Worm (Caenorhabditis elegans) whole organism, L3 larva: ENCODE measurements around the gene wbp-11.

Experiments
- R02D3.7 ChIP-seq: fragments of 150-350 bp; optimal IDR thresholded peaks from 2 replicates; lab custom pipeline; 2014; ENCODE audit warnings: missing biosample characterization, missing genetic modification characterization
- ZK546.5 ChIP-seq: sonication (generic microtip); optimal IDR thresholded peaks from 2 replicates; lab custom pipeline; 2017; ENCODE audit warnings: missing biosample characterization, missing genetic modification characterization
- aly-2 ChIP-seq: fragments of 150-350 bp; optimal IDR thresholded peaks from 2 replicates; lab custom pipeline; 2014; ENCODE audit warnings: missing biosample characterization, missing genetic modification characterization
- ceh-28 ChIP-seq: fragments of 150-350 bp; optimal IDR thresholded peaks from 2 replicates; lab custom pipeline; 2014; ENCODE audit warnings: missing biosample characterization, missing genetic modification reagents, missing genetic modification characterization
- ceh-82 ChIP-seq: fragments of 150-350 bp; optimal IDR thresholded peaks from 2 replicates; lab custom pipeline; 2014; ENCODE audit warnings: missing biosample characterization, missing genetic modification characterization
- egl-5 ChIP-seq: fragments of 150-350 bp; optimal IDR thresholded peaks from 2 replicates; lab custom pipeline; 2017; ENCODE audit warnings: missing biosample characterization, missing genetic modification reagents, missing genetic modification characterization, inconsistent platforms
- elt-2 ChIP-seq: sonication (generic microtip); optimal IDR thresholded peaks from 2 replicates; lab custom pipeline; 2016; ENCODE audit warnings: missing genetic modification reagents, mild to moderate bottlenecking, missing genetic modification characterization, missing compliant biosample characterization
- elt-3 ChIP-seq, 3 experiments: fragments of 150-350 bp in 1 of 3; sonication (generic microtip) in 2 of 3; optimal IDR thresholded peaks; 2 replicates in 2 of 3; 4 replicates in 1 of 3; lab custom pipeline; 2014 to 2017; ENCODE audit warnings: missing biosample characterization in 3 of 3, missing genetic modification characterization in 3 of 3
- eor-1 ChIP-seq, 2 experiments: fragments of 150-350 bp; optimal IDR thresholded peaks; 2 replicates each; lab custom pipeline; 2014 to 2018; ENCODE audit warnings: missing biosample characterization in 2 of 2, missing genetic modification characterization in 2 of 2
- fkh-10 ChIP-seq: sonication (generic microtip); optimal IDR thresholded peaks from 2 replicates; lab custom pipeline; 2017; ENCODE audit warnings: missing biosample characterization, missing genetic modification reagents, missing genetic modification characterization
- fkh-2 ChIP-seq: fragments of 150-350 bp; optimal IDR thresholded peaks from 2 replicates; lab custom pipeline; 2014; ENCODE audit warnings: missing biosample characterization, missing genetic modification reagents, missing genetic modification characterization
- fos-1 ChIP-seq: fragments of 150-350 bp; optimal IDR thresholded peaks from 2 replicates; lab custom pipeline; 2014; ENCODE audit warnings: missing biosample characterization, missing genetic modification characterization
- hmg-11 ChIP-seq: sonication (generic microtip); optimal IDR thresholded peaks from 2 replicates; lab custom pipeline; 2016; ENCODE audit warnings: missing genetic modification characterization, missing compliant biosample characterization
- jun-1 ChIP-seq: fragments of 150-350 bp; optimal IDR thresholded peaks from 2 replicates; lab custom pipeline; 2014; ENCODE audit warnings: missing biosample characterization, missing genetic modification reagents, missing genetic modification characterization
- lin-39 ChIP-seq: fragments of 150-350 bp; optimal IDR thresholded peaks from 2 replicates; lab custom pipeline; 2018; ENCODE audit warnings: missing biosample characterization, missing genetic modification reagents, missing genetic modification characterization
- lsy-12 ChIP-seq: sonication (generic microtip); optimal IDR thresholded peaks from 2 replicates; lab custom pipeline; 2016; ENCODE audit warnings: mild to moderate bottlenecking, missing genetic modification characterization, missing compliant biosample characterization
- mdl-1 ChIP-seq: fragments of 150-350 bp; optimal IDR thresholded peaks from 2 replicates; lab custom pipeline; 2014; ENCODE audit warnings: missing biosample characterization, missing genetic modification characterization
- nhr-11 ChIP-seq: fragments of 150-350 bp; optimal IDR thresholded peaks from 2 replicates; lab custom pipeline; 2014; ENCODE audit warnings: missing biosample characterization, missing genetic modification characterization
- nhr-12 ChIP-seq: fragments of 150-350 bp; optimal IDR thresholded peaks from 2 replicates; lab custom pipeline; 2014; ENCODE audit warnings: missing biosample characterization, missing genetic modification characterization
- nhr-237 ChIP-seq: fragments of 150-350 bp; optimal IDR thresholded peaks from 2 replicates; lab custom pipeline; 2014; ENCODE audit warnings: missing biosample characterization, missing genetic modification characterization
- nhr-43 ChIP-seq: sonication (generic microtip); optimal IDR thresholded peaks from 2 replicates; lab custom pipeline; 2016; ENCODE audit warnings: mild to moderate bottlenecking, missing genetic modification characterization, missing compliant biosample characterization; ENCODE audit not compliant: poor library complexity, severe bottlenecking
- nhr-67 ChIP-seq: fragments of 150-350 bp; optimal IDR thresholded peaks from 2 replicates; lab custom pipeline; 2014; ENCODE audit warnings: missing biosample characterization, missing genetic modification characterization
- nhr-76 ChIP-seq: fragments of 150-350 bp; sonication (generic microtip); optimal IDR thresholded peaks from 5 replicates; lab custom pipeline; 2014; ENCODE audit warnings: missing biosample characterization, missing genetic modification characterization
- pha-4 ChIP-seq: fragments of 150-350 bp; optimal IDR thresholded peaks from 2 replicates; lab custom pipeline; 2014; ENCODE audit warnings: missing biosample characterization, missing genetic modification reagents, missing genetic modification characterization
- pqm-1 ChIP-seq: fragments of 150-350 bp; optimal IDR thresholded peaks from 2 replicates; lab custom pipeline; 2017; ENCODE audit warnings: missing biosample characterization, missing genetic modification characterization, inconsistent platforms
- skn-1 ChIP-seq: fragments of 150-350 bp; optimal IDR thresholded peaks from 2 replicates; lab custom pipeline; 2014; ENCODE audit warnings: missing biosample characterization, missing genetic modification characterization
- snpc-4 ChIP-seq: fragments of 150-350 bp; optimal IDR thresholded peaks from 2 replicates; lab custom pipeline; 2014; ENCODE audit warnings: missing biosample characterization, missing genetic modification characterization
- tbx-2 ChIP-seq: sonication (generic microtip); optimal IDR thresholded peaks from 2 replicates; lab custom pipeline; 2016; ENCODE audit warnings: mild to moderate bottlenecking, missing genetic modification characterization, missing compliant biosample characterization
- unc-62 ChIP-seq: fragments of 150-350 bp; sonication (generic microtip); optimal IDR thresholded peaks from 4 replicates; lab custom pipeline; 2014; ENCODE audit warnings: missing biosample characterization, missing genetic modification reagents, missing genetic modification characterization
- zag-1 ChIP-seq: fragments of 150-350 bp; optimal IDR thresholded peaks from 2 replicates; lab custom pipeline; 2014; ENCODE audit warnings: missing biosample characterization, missing genetic modification characterization
- ztf-11 ChIP-seq: fragments of 150-350 bp; optimal IDR thresholded peaks from 2 replicates; lab custom pipeline; 2014; ENCODE audit warnings: missing biosample characterization, missing genetic modification characterization
- ztf-4 ChIP-seq: fragments of 150-350 bp; optimal IDR thresholded peaks from 2 replicates; lab custom pipeline; 2014; ENCODE audit warnings: missing biosample characterization, missing genetic modification characterization

wbp-11 gene

DNA sequence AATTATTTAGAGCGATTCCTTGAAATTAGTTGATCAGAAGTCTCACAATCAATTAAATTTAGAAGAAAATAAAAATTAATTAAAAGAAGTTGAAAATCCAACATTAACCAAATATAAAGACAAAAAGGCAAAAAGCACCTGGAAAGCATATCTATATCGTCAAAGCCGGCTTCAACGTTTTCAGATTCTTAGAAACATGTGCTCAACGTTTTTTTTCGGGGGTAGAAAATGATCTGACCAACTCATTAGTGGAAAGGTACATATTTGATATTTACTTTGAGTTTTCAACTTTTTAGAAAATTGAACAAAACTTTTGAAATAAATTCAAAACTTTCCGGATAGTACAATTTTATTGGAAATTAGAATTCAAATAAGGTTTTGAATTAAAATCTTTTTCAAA is 39.9 kb upstream of the wbp-11 start:
- TF ChIP-seq nhr-237 (tag; lab: Kevin White, UChicago) (no peak), nhr-11 (tag; lab: Kevin White, UChicago) (peak; percentile 39)
- TF ChIP-seq, all 47 proteins: peak for 1

DNA sequence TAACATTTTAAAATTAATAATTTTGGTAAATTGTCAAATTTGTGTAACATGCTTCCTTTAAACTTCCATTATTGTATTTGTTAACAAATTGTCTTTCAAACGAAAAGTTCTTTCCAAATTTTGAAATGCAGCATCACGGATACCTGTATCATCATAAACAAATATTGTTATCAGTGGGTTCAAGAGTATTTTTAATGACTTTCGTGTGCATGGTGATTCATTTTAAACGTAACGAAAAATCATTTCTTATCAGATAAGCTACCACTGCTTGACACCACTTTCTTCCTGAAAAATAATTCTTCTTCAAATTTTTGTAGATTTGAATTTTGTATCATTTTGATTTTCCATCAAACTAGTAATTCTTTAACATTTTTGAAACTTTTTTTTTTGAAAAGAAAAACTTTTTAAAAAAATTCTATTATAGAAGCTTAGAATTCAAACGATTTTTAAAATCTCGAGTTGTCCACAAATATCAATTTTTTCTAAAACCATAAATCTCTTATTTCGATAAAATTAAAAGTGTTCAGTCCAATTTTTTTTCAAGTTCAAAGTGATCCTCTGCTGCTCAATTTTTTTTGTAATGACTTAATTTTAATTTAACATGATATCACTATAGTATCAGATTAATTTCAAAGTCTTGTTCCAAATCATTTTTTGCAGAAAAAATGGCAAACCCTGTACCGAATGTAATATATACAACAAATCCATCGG is 38.3 kb upstream of the wbp-11 start, which contains the start of gene F27E5.9:
TSS of gene F27E5.9 (plus strand) at position 661 of the 711 bp plus-strand sequence.
- TF ChIP-seq fkh-2 (tag; lab: Kevin White, UChicago) (no peak), pqm-1 (tag; lab: Kevin White, UChicago) (peak; percentile 93), nhr-12 (tag; lab: Kevin White, UChicago) (no peak), skn-1 (tag; lab: Kevin White, UChicago) (peak; percentile 14), aly-2 (tag; lab: Kevin White, UChicago) (no peak), elt-2 (tag; lab: Kevin White, UChicago) (peak; percentile 95), ceh-28 (tag; lab: Kevin White, UChicago) (no peak), tbx-2 (tag; lab: Kevin White, UChicago) (no peak), pha-4 (peak; percentile 68), R02D3.7 (tag; lab: Kevin White, UChicago) (no peak), jun-1 (tag; lab: Kevin White, UChicago) (peak; percentile 47), elt-3 (tag; optimal IDR thresholded peaks at IDR 0.05; lab: Kevin White, UChicago) (no peak), fkh-10 (GFP tag; lab: Kevin White, UChicago) (no peak), fos-1 (tag; lab: Kevin White, UChicago) (peak; percentile 16)

DNA sequence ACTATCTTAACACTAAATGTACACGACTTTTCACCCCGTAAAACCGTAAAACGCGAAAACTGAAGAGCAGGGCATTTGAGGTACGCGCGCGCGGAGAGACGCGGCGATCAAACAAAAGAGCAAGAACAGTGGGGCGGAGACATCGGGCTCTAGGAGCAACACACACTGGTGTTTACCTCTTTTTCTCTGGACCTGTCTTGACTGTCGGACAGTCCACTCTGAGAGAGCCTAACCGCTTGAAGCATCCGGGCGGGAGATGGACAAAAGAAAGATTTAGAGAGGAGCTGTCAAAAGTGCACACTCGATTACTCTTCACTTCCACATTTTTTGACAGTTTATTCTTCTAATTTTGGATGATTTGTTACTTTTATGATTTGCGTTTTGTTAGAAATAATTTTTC is 36.0 kb upstream of the wbp-11 start:
- TF ChIP-seq nhr-67 (tag; lab: Kevin White, UChicago) (no peak), pha-4 (peak; percentile 22)

DNA sequence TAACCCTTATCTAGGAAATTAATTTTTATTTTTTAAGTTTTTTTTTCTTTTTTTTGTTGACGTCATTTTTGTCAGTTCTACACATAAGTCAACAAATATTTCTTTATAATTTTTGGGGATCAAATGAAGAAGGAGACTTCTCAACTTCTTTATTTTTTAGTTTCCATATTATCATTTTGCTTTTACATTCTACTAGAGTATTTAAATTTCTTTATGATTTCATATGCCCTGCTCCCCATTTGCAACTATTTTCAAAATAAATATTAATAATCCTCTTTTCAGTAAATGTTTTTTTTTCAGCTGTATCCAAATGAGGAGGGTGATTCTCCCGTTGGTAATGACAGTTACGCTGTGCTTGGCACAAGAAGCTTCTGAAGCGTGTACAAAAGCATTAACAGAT is 35.4 kb upstream of the wbp-11 start, which contains the start of gene phg-1:
TSS of gene phg-1 (plus strand) at position 301 of the 400 bp plus-strand sequence.
- no peak for TF ChIP-seq snpc-4 (tag; lab: Kevin White, UChicago)
- TF ChIP-seq ztf-4 (tag; lab: Kevin White, UChicago), result no peak
- no peak for TF ChIP-seq fos-1 (tag; lab: Kevin White, UChicago)
- no peak for TF ChIP-seq egl-5 (tag; lab: Kevin White, UChicago)
- no peak for TF ChIP-seq hmg-11
- TF ChIP-seq nhr-237 (tag; lab: Kevin White, UChicago), result no peak
- no peak for TF ChIP-seq eor-1 (tag; optimal IDR thresholded peaks at IDR 0.05; lab: Kevin White, UChicago)
- no peak for TF ChIP-seq mdl-1 (tag; lab: Kevin White, UChicago)
- no peak for TF ChIP-seq zag-1
- no peak for TF ChIP-seq pqm-1 (tag; lab: Kevin White, UChicago)
- TF ChIP-seq unc-62 (GFP tag; lab: Kevin White, UChicago), result no peak
- TF ChIP-seq lin-39 (tag; lab: Kevin White, UChicago), result no peak
- no peak for TF ChIP-seq ZK546.5 (tag; lab: Kevin White, UChicago)
- TF ChIP-seq lsy-12 (tag; lab: Kevin White, UChicago), result no peak
- TF ChIP-seq, all 47 proteins: peak for 0

DNA sequence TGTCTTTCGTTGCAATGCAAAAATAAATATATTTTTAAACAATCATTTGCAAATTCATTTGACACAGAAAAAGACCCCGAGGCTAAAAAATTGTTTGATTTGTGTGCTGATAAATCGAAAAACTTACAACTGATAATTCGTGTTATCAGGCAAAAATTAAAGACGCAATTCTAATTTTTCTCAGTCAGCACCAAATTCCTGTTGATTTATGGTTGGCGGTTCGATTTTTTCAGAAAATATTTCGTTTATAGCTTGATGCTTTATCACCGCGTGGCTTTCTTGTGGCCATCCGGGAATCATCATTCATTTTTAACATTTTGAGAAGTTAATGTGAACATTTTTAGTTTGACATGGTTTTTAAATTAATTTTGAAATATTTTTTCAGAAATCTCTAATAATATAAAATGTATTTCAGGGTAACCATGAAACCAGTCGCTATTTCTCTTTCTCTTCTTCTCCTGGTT is 33.5 kb upstream of the wbp-11 start, which contains the start of gene asah-2:
TSS of gene asah-2 (plus strand) at position 414 of the 464 bp plus-strand sequence.
- TF ChIP-seq pqm-1 (tag; lab: Kevin White, UChicago) (peak; percentile 72), jun-1 (tag; lab: Kevin White, UChicago) (peak; percentile 61), elt-2 (tag; lab: Kevin White, UChicago) (peak; percentile 81), snpc-4 (tag; lab: Kevin White, UChicago) (no peak), pha-4 (peak; percentile 24), nhr-76 (tag; lab: Kevin White, UChicago) (no peak)

DNA sequence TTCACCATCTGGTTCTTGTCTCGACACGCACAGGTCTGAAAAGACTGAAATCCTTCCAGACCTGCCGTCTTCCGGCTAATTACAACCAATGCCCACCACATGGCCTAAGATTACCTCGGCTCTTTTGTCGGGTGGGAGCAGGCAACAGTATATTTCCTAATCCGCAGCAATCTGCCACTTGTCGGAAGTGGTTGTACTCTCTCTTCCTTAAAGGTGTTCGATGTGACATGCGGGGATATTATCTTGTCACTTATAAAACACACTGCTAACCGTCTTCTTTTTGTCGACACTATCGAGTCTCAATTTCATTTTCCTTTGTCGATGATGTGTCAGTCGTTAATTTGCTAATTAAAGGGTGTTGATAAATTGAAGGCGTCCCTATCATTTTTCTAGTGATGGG is 28.6 kb upstream of the wbp-11 start, which contains the start of gene F27E5.3:
TSS of gene F27E5.3 (minus strand) at position 101 of the 400 bp plus-strand sequence.
- TF ChIP-seq nhr-43 (tag; lab: Kevin White, UChicago) (no peak), R02D3.7 (tag; lab: Kevin White, UChicago) (no peak), zag-1 (no peak), ztf-4 (tag; lab: Kevin White, UChicago) (no peak), ztf-11 (tag; lab: Kevin White, UChicago) (no peak), ceh-82 (tag; lab: Kevin White, UChicago) (no peak), lsy-12 (tag; lab: Kevin White, UChicago) (no peak), snpc-4 (tag; lab: Kevin White, UChicago) (no peak), fkh-2 (tag; lab: Kevin White, UChicago) (no peak), elt-2 (tag; lab: Kevin White, UChicago) (no peak)
